Fruit fly (Drosophila melanogaster): ENCODE data around the gene CG3191.

The CG3191 gene

DNA sequence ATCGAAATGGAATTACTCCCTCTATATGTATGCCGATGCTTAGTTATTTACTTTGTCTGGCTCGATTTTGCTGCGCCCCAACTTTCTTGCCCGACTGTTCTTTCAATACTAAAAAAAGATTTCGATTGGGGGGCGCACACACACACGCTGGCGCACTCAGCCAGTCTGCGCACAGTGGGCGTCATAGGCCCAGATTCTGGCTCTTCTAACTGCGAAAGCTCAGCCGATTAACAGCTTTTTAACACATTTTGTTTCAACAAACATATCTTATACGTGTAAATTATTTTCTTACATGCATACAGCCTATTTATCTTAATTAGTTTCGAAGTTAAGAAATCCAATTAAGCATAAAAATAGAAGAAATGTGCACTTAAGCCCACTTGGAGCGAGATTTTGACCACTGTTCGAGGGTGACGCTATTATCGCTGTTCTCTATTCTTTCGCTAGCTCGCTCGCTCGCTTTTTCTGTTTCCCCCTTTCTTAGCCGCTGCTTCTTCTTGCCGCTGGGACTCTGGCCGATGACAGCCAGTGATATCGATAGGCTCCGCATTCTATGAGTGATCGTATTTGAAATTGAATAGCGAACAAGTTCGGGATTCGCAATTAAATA is 29.5 kb downstream of the CG3191 start, which contains the start of gene Vinc (continued):
- TF ChIP-seq CG8388 (GFP tag; optimal IDR thresholded peaks at IDR 0.05) (peak; percentile 49), Dad (GFP tag; optimal IDR thresholded peaks at IDR 0.05) (peak; percentile 85), B-H1 (GFP tag; IDR thresholded peaks at IDR 0.05) (peak; percentile 68), CG6813 (GFP tag; optimal IDR thresholded peaks at IDR 0.05) (peak; percentile 85), esg (GFP tag; conservative IDR thresholded peaks at IDR 0.05) (peak; percentile 83), CG10321 (GFP tag; IDR thresholded peaks at IDR 0.05) (no peak), Xbp1 (GFP tag; optimal IDR thresholded peaks at IDR 0.05) (peak; percentile 71), wdn (GFP tag; IDR thresholded peaks at IDR 0.05) (peak; percentile 69; the same call in 1 of the 2 replicates), GATAe (GFP tag; conservative IDR thresholded peaks at IDR 0.05) (peak; percentile 78), vfl (GFP tag; optimal IDR thresholded peaks at IDR 0.05) (peak; percentile 63), CG17802 (tag; optimal IDR thresholded peaks at IDR 0.05) (peak; percentile 68), CG15479 (GFP tag; optimal IDR thresholded peaks at IDR 0.05) (no peak), CkIIα-i1 (GFP tag; IDR thresholded peaks at IDR 0.05) (0 out of 2 replicates have a peak, but pooled peaks have one; percentile 46), sob (GFP tag; IDR thresholded peaks at IDR 0.05) (peak; percentile 82), CG9609 (GFP tag; optimal IDR thresholded peaks at IDR 0.05) (peak; percentile 50), ham (GFP tag; IDR thresholded peaks at IDR 0.05) (no peak), corto (GFP tag; optimal IDR thresholded peaks at IDR 0.05) (no peak), CG30431 (GFP tag; optimal IDR thresholded peaks at IDR 0.05) (peak; percentile 74), bbx (GFP tag; IDR thresholded peaks at IDR 0.05; ENCODE audit: partially characterized antibody) (peak; percentile 68)

DNA sequence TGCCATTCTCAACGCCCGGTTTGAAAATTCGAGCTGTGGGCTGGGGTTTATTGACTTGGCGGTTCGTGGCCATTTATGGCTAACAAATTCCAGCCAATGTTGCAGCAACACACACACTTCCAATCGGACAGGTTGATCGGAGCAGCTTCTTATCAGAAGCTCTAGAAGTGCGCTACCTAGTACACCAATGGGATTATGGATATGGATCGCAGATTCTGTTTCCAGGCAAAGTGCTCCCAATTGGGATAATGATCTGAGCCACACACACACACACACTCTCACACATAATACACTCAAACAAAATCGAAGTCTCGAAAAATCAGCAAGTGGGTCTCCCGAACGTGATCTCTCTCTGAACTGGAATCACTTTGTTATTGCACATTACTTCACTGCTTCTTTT is 30.2 kb downstream of the CG3191 start:
- TF ChIP-seq Ada2b (GFP tag; IDR thresholded peaks at IDR 0.05) = no peak
- TF ChIP-seq CG1233 (GFP tag; optimal IDR thresholded peaks at IDR 0.05) = no peak
- TF ChIP-seq insv (GFP tag; optimal IDR thresholded peaks at IDR 0.05) = peak; percentile 57 to 95
- TF ChIP-seq zen (tag; optimal IDR thresholded peaks at IDR 0.05) = peak; percentile 18
- no peak for TF ChIP-seq CG3995 (GFP tag; optimal IDR thresholded peaks at IDR 0.05)
- TF ChIP-seq Bgb (GFP tag; IDR thresholded peaks at IDR 0.05; ENCODE audit: partially characterized antibody) = no peak
- no peak for TF ChIP-seq ro (GFP tag; IDR thresholded peaks at IDR 0.05)
- no peak for TF ChIP-seq CG2889 (GFP tag; IDR thresholded peaks at IDR 0.05)
- TF ChIP-seq Rx (GFP tag; IDR thresholded peaks at IDR 0.05) = no peak
- TF ChIP-seq Elba2 (GFP tag; optimal IDR thresholded peaks at IDR 0.05) = peak; percentile 61
- no peak for TF ChIP-seq repo (GFP tag; optimal IDR thresholded peaks at IDR 0.05)
- peak; percentile 41 for TF ChIP-seq CG11504 (tag; optimal IDR thresholded peaks at IDR 0.05)

DNA sequence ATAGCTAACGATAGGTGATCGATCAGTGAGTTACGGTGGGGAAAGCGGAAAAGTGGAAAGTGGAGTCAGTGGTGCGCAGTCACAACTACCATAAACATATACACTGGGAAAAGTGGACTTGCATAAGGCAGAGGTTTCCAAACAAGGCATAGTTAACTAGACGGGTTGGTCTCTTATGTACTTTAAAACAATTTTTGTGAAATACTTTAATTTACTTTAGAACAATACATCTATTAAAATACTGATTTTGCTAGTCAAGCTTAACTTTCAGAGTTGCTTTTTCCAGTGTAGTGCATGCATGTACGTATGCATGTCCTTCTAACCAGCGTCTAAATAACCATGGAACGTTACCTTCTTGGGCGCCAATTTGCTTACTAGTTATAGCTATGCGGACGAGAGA is 31.9 kb downstream of the CG3191 start:
- peak; percentile 58 for TF ChIP-seq Med (GFP tag)
- TF ChIP-seq bsh (GFP tag; optimal IDR thresholded peaks at IDR 0.05) = peak in 1 of 2 experiments; percentile 48
- TF ChIP-seq CG1233 (GFP tag; optimal IDR thresholded peaks at IDR 0.05) = no peak
- no peak for TF ChIP-seq CG31365 (tag; optimal IDR thresholded peaks at IDR 0.05)
- TF ChIP-seq fd96Cb (tag; optimal IDR thresholded peaks at IDR 0.05) = peak; percentile 12
- TF ChIP-seq chinmo (GFP tag; IDR thresholded peaks at IDR 0.05; ENCODE audit: partially characterized antibody) = no peak
- peak; percentile 39 for TF ChIP-seq gem (tag; optimal IDR thresholded peaks at IDR 0.05)
- TF ChIP-seq dmrt99B (tag; optimal IDR thresholded peaks at IDR 0.05) = peak; percentile 4
- 0 out of 2 replicates have a peak, but pooled peaks have one; percentile 22 for TF ChIP-seq CG31441 (GFP tag; IDR thresholded peaks at IDR 0.05)
- peak; percentile 45 for TF ChIP-seq Sox102F (GFP tag; optimal IDR thresholded peaks at IDR 0.05)
- TF ChIP-seq chm (GFP tag; IDR thresholded peaks at IDR 0.05) = no peak
- TF ChIP-seq CG32772 (GFP tag; IDR thresholded peaks at IDR 0.05) = peak; percentile 8; the same call in 1 of the 2 replicates
- TF ChIP-seq Fer2 (tag; optimal IDR thresholded peaks at IDR 0.05) = no peak
- no peak for TF ChIP-seq Trl (optimal IDR thresholded peaks at IDR 0.05)
- no peak for TF ChIP-seq Trl (GFP tag; optimal IDR thresholded peaks at IDR 0.05)
- no peak for TF ChIP-seq ara (GFP tag; IDR thresholded peaks at IDR 0.05)
- TF ChIP-seq sd (tag; optimal IDR thresholded peaks at IDR 0.05) = no peak
- no peak for TF ChIP-seq CG17186 (GFP tag; optimal IDR thresholded peaks at IDR 0.05)
- no peak for TF ChIP-seq Deaf1 (tag; optimal IDR thresholded peaks at IDR 0.05)

All from whole organism, embryonic.